Worm (Caenorhabditis elegans) whole organism, late embryonic: ENCODE data around the gene lys-4.

Experiments
- Y22D7AL.16 ChIP-seq: sonication (generic microtip); optimal IDR thresholded peaks from 2 replicates; lab custom pipeline; 2016; ENCODE audit warnings: missing genetic modification characterization, missing compliant biosample characterization
- ama-1 ChIP-seq: fragments of 150-350 bp; optimal IDR thresholded peaks from 2 replicates; lab custom pipeline; 2014
- ceh-9 ChIP-seq: sonication (generic microtip); optimal IDR thresholded peaks from 2 replicates; lab custom pipeline; 2016; ENCODE audit warnings: mild to moderate bottlenecking, missing genetic modification characterization, inconsistent platforms, missing compliant biosample characterization
- dmd-4 ChIP-seq: sonication (generic microtip); optimal IDR thresholded peaks from 2 replicates; lab custom pipeline; 2016; ENCODE audit warnings: borderline replicate concordance, missing genetic modification characterization, missing compliant biosample characterization
- mec-3 ChIP-seq: sonication (generic microtip); optimal IDR thresholded peaks from 2 replicates; lab custom pipeline; 2016; ENCODE audit warnings: borderline replicate concordance, missing genetic modification characterization, missing compliant biosample characterization
- pat-9 ChIP-seq: fragments of 200-800 bp; sonication (Bioruptor generic); optimal IDR thresholded peaks from 2 replicates; lab custom pipeline; 2018; ENCODE audit warnings: mild to moderate bottlenecking, missing genetic modification characterization, moderate library complexity, missing compliant biosample characterization
- pros-1 ChIP-seq: fragments of 150-350 bp; optimal IDR thresholded peaks from 2 replicates; lab custom pipeline; 2014; ENCODE audit warnings: missing biosample characterization, missing genetic modification reagents, missing genetic modification characterization
- tbx-2 ChIP-seq: sonication (generic microtip); optimal IDR thresholded peaks from 2 replicates; lab custom pipeline; 2016; ENCODE audit warnings: missing genetic modification characterization, missing compliant biosample characterization

DNA sequence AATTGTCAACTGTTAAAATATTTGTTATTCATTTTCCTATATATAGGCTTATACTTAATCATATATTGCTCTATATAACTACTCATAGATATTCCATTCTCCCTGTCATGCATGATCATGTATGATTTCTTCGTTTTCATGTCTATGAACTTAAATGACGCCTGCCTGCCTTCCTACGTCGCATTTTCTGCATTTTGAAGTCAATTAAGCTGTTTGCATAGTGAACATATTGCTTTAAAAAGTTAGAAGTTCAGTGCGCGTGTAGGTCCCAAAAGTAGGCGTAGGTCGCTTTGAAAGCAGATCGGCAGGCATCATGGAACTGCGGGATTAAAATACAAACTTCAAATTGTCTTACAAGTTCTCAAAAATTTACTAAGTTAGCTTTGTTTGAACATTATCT lies 21.7 kb upstream of the lys-4 start:
- TF ChIP-seq tbx-2 (tag; lab: Kevin White, UChicago) (no peak), dmd-4 (tag; lab: Kevin White, UChicago) (no peak), pat-9 (tag; lab: Kevin White, UChicago) (no peak), ama-1 (no peak), Y22D7AL.16 (no peak), mec-3 (tag; lab: Kevin White, UChicago) (no peak), pros-1 (tag; lab: Kevin White, UChicago) (no peak), ceh-9 (tag; lab: Kevin White, UChicago) (no peak)
